Worm (Caenorhabditis elegans) whole organism, mixed stage, embryonic: ENCODE data around the gene nuo-4.
A peak's percentile ranks its signal among the peaks of the same experiment; 100 is the strongest.

ENCODE experiments used
- ceh-83 ChIP-seq: fragments of 200-800 bp; sonication (Bioruptor generic); optimal IDR thresholded peaks from 2 replicates; lab custom pipeline; 2018; ENCODE audit warnings: mild to moderate bottlenecking, missing genetic modification characterization, missing compliant biosample characterization
- ces-1 ChIP-seq: fragments of 150-350 bp; optimal IDR thresholded peaks from 2 replicates; lab custom pipeline; 2014; ENCODE audit warnings: missing biosample characterization, missing genetic modification reagents, missing genetic modification characterization
- elt-1 ChIP-seq: sonication (generic microtip); optimal IDR thresholded peaks from 2 replicates; lab custom pipeline; 2017; ENCODE audit warnings: missing genetic modification characterization, mild to moderate bottlenecking, missing compliant biosample characterization, antibody characterized with exemption, moderate library complexity, borderline replicate concordance; ENCODE audit not compliant: insufficient read depth
- elt-3 ChIP-seq: fragments of 150-350 bp; optimal IDR thresholded peaks from 2 replicates; lab custom pipeline; 2014; ENCODE audit warnings: missing biosample characterization, missing genetic modification characterization
- nhr-2 ChIP-seq: fragments of 150-350 bp; optimal IDR thresholded peaks from 2 replicates; lab custom pipeline; 2014; ENCODE audit warnings: missing biosample characterization, missing genetic modification characterization
- nhr-237 ChIP-seq: fragments of 150-350 bp; optimal IDR thresholded peaks from 2 replicates; lab custom pipeline; 2014; ENCODE audit warnings: missing biosample characterization, missing genetic modification characterization
- nhr-28 ChIP-seq: fragments of 150-350 bp; optimal IDR thresholded peaks from 2 replicates; lab custom pipeline; 2014; ENCODE audit warnings: missing biosample characterization, missing genetic modification characterization
- pha-4 ChIP-seq: fragments of 150-350 bp; optimal IDR thresholded peaks from 2 replicates; lab custom pipeline; 2018; ENCODE audit warnings: missing biosample characterization, missing genetic modification reagents, missing genetic modification characterization
- sptf-1 ChIP-seq: sonication (generic microtip); optimal IDR thresholded peaks from 2 replicates; lab custom pipeline; 2017; ENCODE audit warnings: mild to moderate bottlenecking, missing genetic modification characterization, moderate library complexity, missing compliant biosample characterization
- unc-62 ChIP-seq: fragments of 150-350 bp; optimal IDR thresholded peaks from 2 replicates; lab custom pipeline; 2014; ENCODE audit warnings: missing biosample characterization, missing genetic modification reagents, missing genetic modification characterization
- ztf-11 ChIP-seq: fragments of 150-350 bp; optimal IDR thresholded peaks from 2 replicates; lab custom pipeline; 2014; ENCODE audit warnings: missing biosample characterization, missing genetic modification characterization

DNA sequence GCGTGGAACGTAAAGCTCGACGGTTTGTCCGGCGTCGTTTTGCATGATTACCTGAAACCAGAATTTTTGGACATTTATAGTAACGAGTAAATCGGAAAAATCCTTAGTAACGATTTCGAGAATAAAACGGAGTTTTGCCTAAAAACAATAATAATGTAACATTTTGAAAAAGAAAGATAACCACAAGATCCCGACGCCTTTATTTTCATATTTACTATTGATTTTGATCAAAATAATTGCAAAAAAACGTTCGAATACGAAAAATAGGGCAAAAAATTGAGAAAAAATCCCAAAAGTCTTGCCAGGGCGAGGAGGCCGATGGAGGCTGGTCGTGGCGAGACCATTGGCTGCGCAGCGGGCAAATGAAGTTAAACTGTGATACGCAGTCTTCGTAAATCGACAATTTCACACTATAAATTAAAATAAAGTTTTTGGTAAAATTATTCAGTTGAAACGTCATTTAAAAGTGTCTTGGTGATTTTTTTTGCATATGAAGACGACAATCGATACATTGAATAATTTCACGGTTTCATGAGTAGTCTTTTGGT is 31.0 kb upstream of the nuo-4 start, which contains the start of gene rps-21:
- peak; percentile 85 for TF ChIP-seq nhr-237
- no peak for TF ChIP-seq nhr-2 (tag; lab: Kevin White, UChicago)
- TF ChIP-seq ztf-11 (tag; lab: Kevin White, UChicago), result no peak
- TF ChIP-seq ces-1, result peak; percentile 92
- peak; percentile 54 for TF ChIP-seq pha-4 (tag; lab: Kevin White, UChicago)
- no peak for TF ChIP-seq elt-1 (tag; lab: Kevin White, UChicago)
- no peak for TF ChIP-seq elt-3 (tag; lab: Kevin White, UChicago)
- TF ChIP-seq sptf-1, result peak; percentile 26
- peak; percentile 3 for TF ChIP-seq unc-62 (GFP tag; lab: Kevin White, UChicago)
- TF ChIP-seq ceh-83, result no peak
- TF ChIP-seq nhr-28 (tag; lab: Kevin White, UChicago), result no peak
